Fruit fly (Drosophila melanogaster) whole organism, embryonic: Measurements from ENCODE around the gene mldr.

Experiments
- Abd-B ChIP-seq: fragments of 200-800 bp; sonication (Bioruptor generic); optimal IDR thresholded peaks from 2 replicates; lab custom pipeline; 2018; ENCODE audit warnings: missing biosample characterization, mild to moderate bottlenecking, missing genetic modification characterization, moderate library complexity
- Asciz ChIP-seq: fragments of 200-800 bp; sonication (Bioruptor generic); optimal IDR thresholded peaks from 2 replicates; lab custom pipeline; 2017; ENCODE audit warnings: missing biosample characterization, mild to moderate bottlenecking, missing genetic modification characterization, missing genetic modification reagents
- BEAF-32 ChIP-seq: fragments of 200-800 bp; sonication (Bioruptor generic); optimal IDR thresholded peaks from 3 replicates; lab custom pipeline; 2017; ENCODE audit warnings: missing biosample characterization, missing genetic modification characterization, mild to moderate bottlenecking, moderate library complexity, missing genetic modification reagents
- CG10274 ChIP-seq: fragments of 200-800 bp; sonication (Bioruptor generic); optimal IDR thresholded peaks from 3 replicates; lab custom pipeline; 2017; ENCODE audit warnings: missing biosample characterization, mild to moderate bottlenecking, missing genetic modification characterization
- CG10462 ChIP-seq: fragments of 200-800 bp; sonication (Bioruptor generic); optimal IDR thresholded peaks from 2 replicates; lab custom pipeline; 2016; ENCODE audit warnings: missing biosample characterization, missing genetic modification characterization
- CG10565 ChIP-seq: fragments of 200-800 bp; sonication (Bioruptor generic); optimal IDR thresholded peaks from 3 replicates; lab custom pipeline; 2016; ENCODE audit warnings: missing biosample characterization, mild to moderate bottlenecking, missing genetic modification characterization
- CG14014 ChIP-seq: fragments of 200-800 bp; sonication (Bioruptor generic); IDR thresholded peaks from 2 replicates; pipeline ENCODE4 v1.3.6; 2022; ENCODE audit warnings: missing biosample characterization, missing genetic modification characterization
- CG17359 ChIP-seq: fragments of 200-800 bp; sonication (Bioruptor generic); optimal IDR thresholded peaks from 3 replicates; lab custom pipeline; 2018; ENCODE audit warnings: missing biosample characterization, mild to moderate bottlenecking, missing genetic modification characterization, moderate library complexity
- CG18599 ChIP-seq: fragments of 200-800 bp; sonication (Bioruptor generic); optimal IDR thresholded peaks from 3 replicates; lab custom pipeline; 2017; ENCODE audit warnings: missing biosample characterization, missing genetic modification characterization, mild to moderate bottlenecking, moderate library complexity, missing genetic modification reagents
- CG31441 ChIP-seq: fragments of 200-800 bp; sonication (Bioruptor generic); IDR thresholded peaks from 2 replicates; pipeline ENCODE4 v1.3.6; 2022; ENCODE audit warnings: missing biosample characterization, missing genetic modification characterization
- CG9437 ChIP-seq: fragments of 200-800 bp; sonication (Bioruptor generic); optimal IDR thresholded peaks from 2 replicates; lab custom pipeline; 2018; ENCODE audit warnings: missing biosample characterization, mild to moderate bottlenecking, missing genetic modification characterization
- CoRest ChIP-seq: fragments of 200-800 bp; sonication (Bioruptor generic); optimal IDR thresholded peaks from 3 replicates; lab custom pipeline; 2018; ENCODE audit warnings: missing biosample characterization, mild to moderate bottlenecking, missing genetic modification characterization, moderate library complexity
- Dbx ChIP-seq: fragments of 200-800 bp; sonication (Bioruptor generic); IDR thresholded peaks from 3 replicates; pipeline ENCODE4 v1.3.6; 2022; ENCODE audit warnings: missing biosample characterization, missing genetic modification characterization
- Dip3 ChIP-seq: fragments of 200-800 bp; sonication (Bioruptor generic); optimal IDR thresholded peaks from 3 replicates; lab custom pipeline; 2016; ENCODE audit warnings: missing biosample characterization, missing genetic modification characterization
- Dp ChIP-seq: fragments of 200-800 bp; sonication (Bioruptor generic); optimal IDR thresholded peaks from 2 replicates; lab custom pipeline; 2018; ENCODE audit warnings: missing biosample characterization, mild to moderate bottlenecking, missing genetic modification characterization, moderate library complexity
- Gug ChIP-seq: fragments of 200-800 bp; sonication (Bioruptor generic); IDR thresholded peaks from 4 replicates; pipeline ENCODE4 v1.3.6; 2022; ENCODE audit warnings: missing biosample characterization, missing genetic modification characterization
- HHEX ChIP-seq: fragments of 200-800 bp; sonication (Bioruptor generic); optimal IDR thresholded peaks from 3 replicates; lab custom pipeline; 2017; ENCODE audit warnings: missing biosample characterization, mild to moderate bottlenecking, missing genetic modification characterization, missing genetic modification reagents
- HLH54F ChIP-seq: fragments of 200-800 bp; sonication (Bioruptor generic); optimal IDR thresholded peaks from 3 replicates; lab custom pipeline; 2016; ENCODE audit warnings: missing biosample characterization, missing genetic modification characterization
- Hr3 ChIP-seq: fragments of 200-800 bp; sonication (Bioruptor generic); optimal IDR thresholded peaks from 3 replicates; lab custom pipeline; 2016; ENCODE audit warnings: missing biosample characterization, missing genetic modification characterization
- Mes4 ChIP-seq: fragments of 200-800 bp; sonication (Bioruptor generic); optimal IDR thresholded peaks from 2 replicates; lab custom pipeline; 2016; ENCODE audit warnings: missing biosample characterization, missing genetic modification characterization
- Mrtf ChIP-seq: fragments of 200-800 bp; sonication (Bioruptor generic); IDR thresholded peaks from 3 replicates; pipeline ENCODE4 v1.3.6; 2022; ENCODE audit warnings: missing biosample characterization, missing genetic modification characterization
- Opbp ChIP-seq: fragments of 200-800 bp; sonication (Bioruptor generic); IDR thresholded peaks from 3 replicates; pipeline ENCODE4 v1.3.6; 2022; ENCODE audit warnings: missing biosample characterization, missing genetic modification characterization; ENCODE audit not compliant: partially characterized antibody
- Pdp1 ChIP-seq, 2 experiments: fragments of 200-800 bp; sonication (Bioruptor generic); optimal IDR thresholded peaks; 3 replicates each; lab custom pipeline; 2016; ENCODE audit warnings: missing biosample characterization in 2 of 2, missing genetic modification characterization in 2 of 2, mild to moderate bottlenecking in 1 of 2, moderate library complexity in 1 of 2
- Ravus ChIP-seq: fragments of 200-800 bp; sonication (Bioruptor generic); IDR thresholded peaks from 2 replicates; pipeline ENCODE4 v1.3.6; 2022; ENCODE audit warnings: missing biosample characterization, missing genetic modification characterization
- Sox102F ChIP-seq: fragments of 200-800 bp; sonication (Bioruptor generic); optimal IDR thresholded peaks from 2 replicates; lab custom pipeline; 2018; ENCODE audit warnings: missing biosample characterization, mild to moderate bottlenecking, missing genetic modification characterization, moderate library complexity
- Stat92E ChIP-seq, 3 experiments: fragments of >200 bp in 2 of 3; fragments of 200-800 bp in 1 of 3; sonication (Bioruptor generic) in 1 of 3; optimal IDR thresholded peaks; 2 replicates each; lab custom pipeline; 2017 to 2019; ENCODE audit warnings: missing biosample characterization in 3 of 3, missing genetic modification characterization in 3 of 3, mild to moderate bottlenecking in 1 of 3, moderate library complexity in 1 of 3
- Tbp ChIP-seq: fragments of >200 bp; optimal IDR thresholded peaks from 2 replicates; lab custom pipeline; 2018; ENCODE audit warnings: missing biosample characterization, missing genetic modification characterization
- Xrp1 ChIP-seq: fragments of 200-800 bp; sonication (Bioruptor generic); IDR thresholded peaks from 2 replicates; pipeline ENCODE4 v1.3.6; 2022; ENCODE audit warnings: missing biosample characterization, missing genetic modification characterization
- abd-A ChIP-seq: fragments of 200-800 bp; sonication (Bioruptor generic); optimal IDR thresholded peaks from 3 replicates; lab custom pipeline; 2019; ENCODE audit warnings: missing biosample characterization, mild to moderate bottlenecking, missing genetic modification characterization, moderate library complexity
- aop ChIP-seq: fragments of 200-800 bp; sonication (Bioruptor generic); IDR thresholded peaks from 2 replicates; pipeline ENCODE4 v1.3.6; 2022; ENCODE audit warnings: missing biosample characterization, missing genetic modification characterization
- ase ChIP-seq: fragments of 200-800 bp; sonication (Bioruptor generic); IDR thresholded peaks from 3 replicates; pipeline ENCODE4 v1.3.6; 2022; ENCODE audit warnings: missing biosample characterization, missing genetic modification characterization
- bsh ChIP-seq, 2 experiments: fragments of 200-800 bp; sonication (Bioruptor generic); optimal IDR thresholded peaks; 2 replicates each; lab custom pipeline; 2017 to 2018; ENCODE audit warnings: mild to moderate bottlenecking in 2 of 2, missing biosample characterization in 2 of 2, missing genetic modification characterization in 2 of 2, moderate library complexity in 1 of 2
- cad ChIP-seq: fragments of >200 bp; optimal IDR thresholded peaks from 2 replicates; lab custom pipeline; 2017; ENCODE audit warnings: missing biosample characterization, missing genetic modification characterization
- caup ChIP-seq: fragments of 200-800 bp; sonication (Bioruptor generic); optimal IDR thresholded peaks from 3 replicates; lab custom pipeline; 2017; ENCODE audit warnings: missing biosample characterization, mild to moderate bottlenecking, missing genetic modification characterization, moderate library complexity; ENCODE audit not compliant: severe bottlenecking
- chif ChIP-seq, 2 experiments: fragments of 200-800 bp; sonication (Bioruptor generic); optimal IDR thresholded peaks; 3 replicates each; lab custom pipeline; 2016; ENCODE audit warnings: missing biosample characterization in 2 of 2, missing genetic modification characterization in 2 of 2
- dan ChIP-seq: fragments of 200-800 bp; sonication (Bioruptor generic); IDR thresholded peaks from 2 replicates; pipeline ENCODE4 v1.3.6; 2022; ENCODE audit warnings: missing biosample characterization, missing genetic modification characterization
- dmrt11E ChIP-seq: fragments of 200-800 bp; sonication (Bioruptor generic); optimal IDR thresholded peaks from 3 replicates; lab custom pipeline; 2018; ENCODE audit warnings: missing biosample characterization, mild to moderate bottlenecking, missing genetic modification characterization, moderate library complexity
- ewg ChIP-seq: fragments of 200-800 bp; sonication (Bioruptor generic); optimal IDR thresholded peaks from 3 replicates; lab custom pipeline; 2017; ENCODE audit warnings: mild to moderate bottlenecking, missing biosample characterization, missing genetic modification reagents, missing genetic modification characterization
- h ChIP-seq: fragments of >200 bp; optimal IDR thresholded peaks from 2 replicates; lab custom pipeline; 2017
- ken ChIP-seq: fragments of 200-800 bp; sonication (Bioruptor generic); IDR thresholded peaks from 3 replicates; pipeline ENCODE4 v1.3.6; 2022; ENCODE audit warnings: missing biosample characterization, missing genetic modification characterization
- klu ChIP-seq: fragments of 200-800 bp; sonication (Bioruptor generic); IDR thresholded peaks from 2 replicates; pipeline ENCODE4 v1.3.6; 2022; ENCODE audit warnings: missing biosample characterization, missing genetic modification characterization
- lbe ChIP-seq: fragments of 200-800 bp; sonication (Bioruptor generic); optimal IDR thresholded peaks from 2 replicates; lab custom pipeline; 2016; ENCODE audit warnings: missing biosample characterization, mild to moderate bottlenecking, missing genetic modification characterization
- mld ChIP-seq: fragments of 200-800 bp; sonication (Bioruptor generic); IDR thresholded peaks from 3 replicates; pipeline ENCODE4 v1.3.6; 2022; ENCODE audit warnings: missing biosample characterization, missing genetic modification characterization; ENCODE audit not compliant: partially characterized antibody
- nmo ChIP-seq: fragments of 200-800 bp; sonication (Bioruptor generic); optimal IDR thresholded peaks from 2 replicates; lab custom pipeline; 2018; ENCODE audit warnings: missing biosample characterization, mild to moderate bottlenecking, missing genetic modification characterization, moderate library complexity
- peb ChIP-seq: fragments of 200-800 bp; sonication (Bioruptor generic); IDR thresholded peaks from 2 replicates; pipeline ENCODE4 v1.3.6; 2022; ENCODE audit warnings: missing biosample characterization, missing genetic modification characterization
- schlank ChIP-seq: fragments of 200-800 bp; sonication (Bioruptor generic); optimal IDR thresholded peaks from 2 replicates; lab custom pipeline; 2018; ENCODE audit warnings: missing biosample characterization, mild to moderate bottlenecking, missing genetic modification characterization
- scrt ChIP-seq: fragments of 200-800 bp; sonication (Bioruptor generic); optimal IDR thresholded peaks from 2 replicates; lab custom pipeline; 2018; ENCODE audit warnings: missing biosample characterization, mild to moderate bottlenecking, missing genetic modification characterization, moderate library complexity
- trem ChIP-seq: fragments of 200-800 bp; optimal IDR thresholded peaks from 3 replicates; lab custom pipeline; 2019; ENCODE audit warnings: missing biosample characterization, mild to moderate bottlenecking, missing genetic modification characterization, moderate library complexity
- unpg ChIP-seq: fragments of 200-800 bp; sonication (Bioruptor generic); optimal IDR thresholded peaks from 3 replicates; lab custom pipeline; 2018; ENCODE audit warnings: missing biosample characterization, mild to moderate bottlenecking, missing genetic modification characterization, moderate library complexity

The mldr gene

DNA sequence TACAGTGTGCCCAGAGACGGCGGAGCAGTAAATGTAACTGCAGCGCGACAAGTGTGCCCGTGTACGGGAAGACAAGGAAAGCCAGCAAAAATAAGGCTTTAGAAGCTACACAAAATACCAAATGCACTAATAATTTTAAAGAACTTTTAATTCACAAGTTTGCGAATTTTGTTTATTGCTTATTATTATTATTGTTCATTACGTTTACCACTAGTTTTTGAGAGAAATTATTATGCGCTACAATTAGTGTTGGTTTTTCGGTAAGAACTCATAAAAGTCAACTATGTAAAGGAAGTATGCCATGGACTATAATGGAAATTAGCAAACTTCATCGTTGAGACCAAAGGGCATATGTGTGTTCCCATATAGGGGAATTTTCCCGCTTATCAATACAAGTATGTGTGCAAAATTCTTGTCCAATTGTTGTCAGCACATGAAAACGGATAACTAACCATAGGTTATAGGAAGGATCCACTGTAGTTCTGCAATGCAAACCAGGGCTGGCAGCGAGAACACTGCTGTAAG lies 23.9 kb upstream of the mldr start, which contains the start of gene schlank (continued):
- TF ChIP-seq Pdp1 (GFP tag; optimal IDR thresholded peaks at IDR 0.05; lab: Kevin White, UChicago) (peak; percentile 5 to 64), CG17359 (peak; percentile 53), Hr3 (peak; percentile 41), cad (GFP tag; lab: Kevin White, UChicago) (no peak), CG10565 (GFP tag; lab: Kevin White, UChicago) (no peak), nmo (GFP tag; lab: Kevin White, UChicago) (peak; percentile 45), Sox102F (GFP tag; lab: Kevin White, UChicago) (no peak), CG10462 (peak; percentile 26), Abd-B (peak; percentile 41), ken (peak; percentile 66), CG31441 (GFP tag; lab: Robert Waterston, UW) (no peak), CG10274 (GFP tag; lab: Kevin White, UChicago) (no peak), h (no peak), Opbp (GFP tag; lab: Robert Waterston, UW) (0 out of 3 replicates have a peak, but pooled peaks have one; percentile 6), Mes4 (GFP tag; lab: Kevin White, UChicago) (no peak), Gug (GFP tag; lab: Robert Waterston, UW) (peak; percentile 67), caup (GFP tag; lab: Kevin White, UChicago) (peak; percentile 20), Xrp1 (GFP tag; lab: Robert Waterston, UW) (peak; percentile 46; the same call in 1 of the 2 replicates), trem (tag; lab: Kevin White, UChicago) (peak; percentile 10), scrt (no peak), CG14014 (GFP tag; lab: Robert Waterston, UW) (peak; percentile 74), schlank (tag; lab: Kevin White, UChicago) (peak; percentile 64), Ravus (GFP tag; lab: Robert Waterston, UW) (0 out of 2 replicates have a peak, but pooled peaks have one; percentile 8), unpg (peak; percentile 44), ase (GFP tag; lab: Robert Waterston, UW) (peak; percentile 30; the same call in 1 of the 3 replicates), klu (GFP tag; lab: Robert Waterston, UW) (peak; percentile 22; the same call in 1 of the 2 replicates), Asciz (GFP tag; lab: Kevin White, UChicago) (no peak), Stat92E (GFP tag; optimal IDR thresholded peaks at IDR 0.05; lab: Kevin White, UChicago) (peak in 1 of 3 experiments; percentile 19), peb (0 out of 2 replicates have a peak, but pooled peaks have one; percentile 29), Tbp (GFP tag; lab: Kevin White, UChicago) (no peak), CoRest (tag; lab: Kevin White, UChicago) (peak; percentile 68), CG18599 (GFP tag; lab: Kevin White, UChicago) (peak; percentile 6), Dbx (GFP tag; lab: Robert Waterston, UW) (0 out of 3 replicates have a peak, but pooled peaks have one; percentile 36), HLH54F (GFP tag; lab: Kevin White, UChicago) (peak; percentile 67), Dp (GFP tag; lab: Kevin White, UChicago) (peak; percentile 30), Mrtf (GFP tag; lab: Robert Waterston, UW) (no peak), bsh (GFP tag; optimal IDR thresholded peaks at IDR 0.05; lab: Kevin White, UChicago) (peak in 1 of 2 experiments; percentile 38), Dip3 (GFP tag; lab: Kevin White, UChicago) (peak; percentile 89), ewg (GFP tag; lab: Kevin White, UChicago) (peak; percentile 39), aop (GFP tag; lab: Robert Waterston, UW) (0 out of 2 replicates have a peak, but pooled peaks have one; percentile 20), dan (GFP tag; lab: Robert Waterston, UW) (no peak), mld (no peak), BEAF-32 (GFP tag; lab: Kevin White, UChicago) (peak; percentile 33), abd-A (tag; lab: Kevin White, UChicago) (no peak), CG9437 (peak; percentile 13), dmrt11E (tag; lab: Kevin White, UChicago) (peak; percentile 21), lbe (GFP tag; lab: Kevin White, UChicago) (no peak), chif (GFP tag; optimal IDR thresholded peaks at IDR 0.05; lab: Kevin White, UChicago) (peak; percentile 8 to 46), HHEX (GFP tag; lab: Kevin White, UChicago) (peak; percentile 12)
